Worm (Caenorhabditis elegans) whole organism, mixed stage, embryonic: ENCODE data around the gene srj-24.

Source experiments
- mep-1 ChIP-seq: fragments of 150-350 bp; optimal IDR thresholded peaks from 2 replicates; lab custom pipeline; 2017; ENCODE audit warnings: missing biosample characterization, missing genetic modification reagents, missing genetic modification characterization, inconsistent platforms
- pha-4 ChIP-seq: fragments of 150-350 bp; optimal IDR thresholded peaks from 2 replicates; lab custom pipeline; 2018; ENCODE audit warnings: missing biosample characterization, missing genetic modification reagents, missing genetic modification characterization

DNA sequence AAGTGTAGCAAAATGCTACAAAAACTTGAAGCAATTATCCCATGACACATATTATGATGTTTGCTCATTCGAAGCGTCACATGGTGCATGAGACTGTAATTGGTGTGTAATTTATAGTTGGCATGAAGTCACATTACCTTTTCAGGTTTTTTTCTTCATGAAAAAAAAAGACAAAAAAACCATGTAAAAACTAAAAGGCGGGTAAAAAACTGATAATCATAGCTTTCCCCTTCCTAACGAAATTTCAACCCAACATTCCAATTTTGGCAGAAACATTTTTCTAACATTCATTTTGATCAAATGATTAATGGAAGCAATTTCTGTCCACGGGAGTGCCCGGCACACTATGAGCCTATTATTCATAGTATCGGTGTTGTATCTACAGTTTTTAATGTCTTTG is 9.4 kb upstream of the srj-24 start, which contains the start of gene sri-4:
- no peak for TF ChIP-seq mep-1 (tag; lab: Kevin White, UChicago)
- TF ChIP-seq pha-4, result no peak
